Worm (Caenorhabditis elegans): ENCODE data around the gene endu-2.

ce11 chrX:8204475-8204874 lies 37.6 kb upstream of the endu-2 start:
- TF ChIP-seq pha-4 (tag; optimal IDR thresholded peaks at IDR 0.05), result no peak
- TF ChIP-seq unc-62 (GFP tag; optimal IDR thresholded peaks at IDR 0.05), result no peak
- no peak for TF ChIP-seq snpc-4 (tag; optimal IDR thresholded peaks at IDR 0.05)
- no peak for TF ChIP-seq lin-13 (tag; optimal IDR thresholded peaks at IDR 0.05)

All from whole organism, mixed stage, embryonic.